Worm (Caenorhabditis elegans): ENCODE data around the gene par-4.

ce11 chrV:18098387-18098786 lies at the start of gene par-4:
- TF ChIP-seq cog-1 (tag; optimal IDR thresholded peaks at IDR 0.05) (no peak), ztf-29 (GFP tag; IDR thresholded peaks at IDR 0.05) (no peak), ref-1 (GFP tag; conservative IDR thresholded peaks at IDR 0.05) (no peak), klf-2 (GFP tag; conservative IDR thresholded peaks at IDR 0.05) (no peak), tab-1 (GFP tag; IDR thresholded peaks at IDR 0.05) (no peak), T22C8.4 (GFP tag; IDR thresholded peaks at IDR 0.05) (no peak), flt-1 (GFP tag; IDR thresholded peaks at IDR 0.05) (no peak)
